Worm (Caenorhabditis elegans) whole organism, L4 larva: ENCODE data around the gene F49E10.4.
A peak's percentile ranks its signal among the peaks of the same experiment; 100 is the strongest.

Experiments
- F10B5.3 ChIP-seq: sonication (generic microtip); optimal IDR thresholded peaks from 2 replicates; lab custom pipeline; 2016; ENCODE audit warnings: mild to moderate bottlenecking, missing genetic modification characterization, missing compliant biosample characterization
- F26F4.8 ChIP-seq: fragments of 200-800 bp; sonication (Bioruptor generic); conservative IDR thresholded peaks from 2 replicates; pipeline ENCODE4 v1.3.6; 2022; ENCODE audit warnings: missing genetic modification characterization, missing compliant biosample characterization
- F37D6.2 ChIP-seq: sonication (generic microtip); optimal IDR thresholded peaks from 2 replicates; lab custom pipeline; 2016; ENCODE audit warnings: mild to moderate bottlenecking, missing genetic modification characterization, missing compliant biosample characterization
- F44E2.7 ChIP-seq: fragments of 200-800 bp; sonication (Bioruptor generic); IDR thresholded peaks from 2 replicates; pipeline ENCODE4 v2.1.2; 2022; ENCODE audit warnings: missing genetic modification characterization, missing compliant biosample characterization
- T20F7.1 ChIP-seq: fragments of 200-800 bp; sonication (Bioruptor generic); optimal IDR thresholded peaks from 2 replicates; lab custom pipeline; 2018; ENCODE audit warnings: mild to moderate bottlenecking, missing genetic modification characterization, missing compliant biosample characterization
- Y5F2A.4 ChIP-seq: fragments of 200-800 bp; sonication (Bioruptor generic); optimal IDR thresholded peaks from 2 replicates; lab custom pipeline; 2018; ENCODE audit warnings: mild to moderate bottlenecking, missing genetic modification characterization, missing compliant biosample characterization
- ZK337.2 ChIP-seq: fragments of 200-800 bp; sonication (Bioruptor generic); IDR thresholded peaks from 2 replicates; pipeline ENCODE4 v1.3.6; 2022; ENCODE audit warnings: missing genetic modification reagents, missing genetic modification characterization, missing compliant biosample characterization
- aha-1 ChIP-seq: fragments of 150-350 bp; peaks from one replicate; lab custom pipeline; 2014; ENCODE audit warnings: missing biosample characterization, missing genetic modification characterization
- aly-2 ChIP-seq: sonication (generic microtip); optimal IDR thresholded peaks from 2 replicates; lab custom pipeline; 2018; ENCODE audit warnings: missing biosample characterization, missing genetic modification characterization
- ceh-62 ChIP-seq: sonication (generic microtip); optimal IDR thresholded peaks from 2 replicates; lab custom pipeline; 2017; ENCODE audit warnings: missing biosample characterization, missing genetic modification characterization
- ceh-82 ChIP-seq: sonication (generic microtip); optimal IDR thresholded peaks from 2 replicates; lab custom pipeline; 2017; ENCODE audit warnings: missing biosample characterization, missing genetic modification characterization
- ces-1 ChIP-seq: fragments of 150-350 bp; sonication (generic microtip); optimal IDR thresholded peaks from 4 replicates; lab custom pipeline; 2014; ENCODE audit warnings: missing biosample characterization, missing genetic modification reagents, missing genetic modification characterization
- daf-12 ChIP-seq: fragments of 150-350 bp; optimal IDR thresholded peaks from 2 replicates; lab custom pipeline; 2014; ENCODE audit warnings: missing biosample characterization, missing genetic modification reagents, missing genetic modification characterization
- daf-16 ChIP-seq, 3 experiments: sonication (generic microtip); optimal IDR thresholded peaks; 2 replicates each; lab custom pipeline; 2016 to 2017; ENCODE audit warnings: missing genetic modification characterization in 3 of 3, missing genetic modification reagents in 3 of 3, mild to moderate bottlenecking in 2 of 3, missing compliant biosample characterization in 2 of 3, missing biosample characterization in 1 of 3, moderate library complexity in 1 of 3
- dpl-1 ChIP-seq: fragments of 150-350 bp; optimal IDR thresholded peaks from 2 replicates; lab custom pipeline; 2014; ENCODE audit warnings: missing biosample characterization, missing genetic modification reagents, missing genetic modification characterization
- duxl-1 ChIP-seq: sonication (generic microtip); optimal IDR thresholded peaks from 2 replicates; lab custom pipeline; 2016; ENCODE audit warnings: mild to moderate bottlenecking, missing genetic modification characterization, moderate library complexity, missing compliant biosample characterization; ENCODE audit not compliant: poor library complexity
- fkh-10 ChIP-seq: fragments of 150-350 bp; optimal IDR thresholded peaks from 2 replicates; lab custom pipeline; 2014; ENCODE audit warnings: missing biosample characterization, missing genetic modification reagents, missing genetic modification characterization
- fos-1 ChIP-seq: fragments of 150-350 bp; optimal IDR thresholded peaks from 2 replicates; lab custom pipeline; 2014; ENCODE audit warnings: missing biosample characterization, missing genetic modification characterization
- hlh-11 ChIP-seq: fragments of 200-800 bp; sonication (Bioruptor generic); optimal IDR thresholded peaks from 2 replicates; lab custom pipeline; 2018; ENCODE audit warnings: mild to moderate bottlenecking, missing genetic modification characterization, missing compliant biosample characterization
- jun-1 ChIP-seq: fragments of 150-350 bp; optimal IDR thresholded peaks from 2 replicates; lab custom pipeline; 2014; ENCODE audit warnings: missing biosample characterization, missing genetic modification reagents, missing genetic modification characterization
- lim-7 ChIP-seq: fragments of 200-800 bp; sonication (Bioruptor generic); IDR thresholded peaks from 2 replicates; pipeline ENCODE4 v1.3.6; 2022; ENCODE audit warnings: missing genetic modification characterization, missing compliant biosample characterization
- lin-1 ChIP-seq: fragments of 200-800 bp; sonication (Bioruptor generic); IDR thresholded peaks from 2 replicates; pipeline ENCODE4 v1.3.6; 2022; ENCODE audit warnings: missing genetic modification reagents, missing genetic modification characterization, missing compliant biosample characterization
- lin-29 ChIP-seq: fragments of 200-800 bp; sonication (Bioruptor generic); IDR thresholded peaks from 2 replicates; pipeline ENCODE4 v1.3.6; 2022; ENCODE audit warnings: missing genetic modification reagents, missing genetic modification characterization, missing compliant biosample characterization
- lir-3 ChIP-seq: sonication (generic microtip); optimal IDR thresholded peaks from 2 replicates; lab custom pipeline; 2016; ENCODE audit warnings: mild to moderate bottlenecking, missing genetic modification characterization, missing compliant biosample characterization
- madf-5 ChIP-seq, 2 experiments: fragments of 200-800 bp; sonication (Bioruptor generic); IDR thresholded peaks; 2 replicates each; pipeline ENCODE4 v1.3.6; 2022; ENCODE audit warnings: missing compliant biosample characterization in 2 of 2, missing genetic modification characterization in 2 of 2
- mes-2 ChIP-seq: sonication (generic microtip); optimal IDR thresholded peaks from 2 replicates; lab custom pipeline; 2016; ENCODE audit warnings: missing genotype, mild to moderate bottlenecking, missing genetic modification characterization, missing compliant biosample characterization; ENCODE audit not compliant: poor library complexity, severe bottlenecking
- nhr-111 ChIP-seq: fragments of 200-800 bp; sonication (Bioruptor generic); optimal IDR thresholded peaks from 2 replicates; lab custom pipeline; 2018; ENCODE audit warnings: mild to moderate bottlenecking, missing genetic modification characterization, missing compliant biosample characterization
- nhr-41 ChIP-seq: fragments of 200-800 bp; sonication (Bioruptor generic); IDR thresholded peaks from 2 replicates; pipeline ENCODE4 v1.3.6; 2022; ENCODE audit warnings: missing genetic modification reagents, missing genetic modification characterization, missing compliant biosample characterization
- nhr-42 ChIP-seq: fragments of 200-800 bp; sonication (Bioruptor generic); IDR thresholded peaks from 2 replicates; pipeline ENCODE4 v1.3.6; 2022; ENCODE audit warnings: missing genetic modification characterization, missing compliant biosample characterization
- saeg-2 ChIP-seq: fragments of 200-800 bp; sonication (Bioruptor generic); IDR thresholded peaks from 2 replicates; pipeline ENCODE4 v1.3.6; 2022; ENCODE audit warnings: missing genetic modification reagents, missing genetic modification characterization, missing compliant biosample characterization
- sdz-12 ChIP-seq: fragments of 200-800 bp; sonication (Bioruptor generic); optimal IDR thresholded peaks from 2 replicates; lab custom pipeline; 2018; ENCODE audit warnings: mild to moderate bottlenecking, missing genetic modification characterization, missing compliant biosample characterization
- set-16 ChIP-seq: fragments of 200-800 bp; sonication (Bioruptor generic); IDR thresholded peaks from 2 replicates; pipeline ENCODE4 v1.3.6; 2022; ENCODE audit warnings: missing genetic modification reagents, missing genetic modification characterization, missing compliant biosample characterization
- skn-1 ChIP-seq: fragments of 150-350 bp; optimal IDR thresholded peaks from 2 replicates; lab custom pipeline; 2014; ENCODE audit warnings: missing biosample characterization, missing genetic modification characterization
- spr-3 ChIP-seq: fragments of 200-800 bp; sonication (Bioruptor generic); optimal IDR thresholded peaks from 2 replicates; lab custom pipeline; 2018; ENCODE audit warnings: mild to moderate bottlenecking, missing genetic modification characterization, missing compliant biosample characterization
- unc-130 ChIP-seq: sonication (generic microtip); optimal IDR thresholded peaks from 2 replicates; lab custom pipeline; 2016; ENCODE audit warnings: missing genetic modification reagents, missing genetic modification characterization, missing compliant biosample characterization
- unc-39 ChIP-seq: sonication (generic microtip); optimal IDR thresholded peaks from 2 replicates; lab custom pipeline; 2017; ENCODE audit warnings: missing biosample characterization, missing genetic modification characterization
- unc-62 ChIP-seq, 3 experiments: fragments of 150-350 bp in 1 of 3; sonication (generic microtip); optimal IDR thresholded peaks in 2 of 3; peaks in 1 of 3; 1 replicate in 1 of 3; 2 replicates in 2 of 3; lab custom pipeline; 2014 to 2017; ENCODE audit warnings: missing biosample characterization in 3 of 3, missing genetic modification characterization in 3 of 3, missing genetic modification reagents in 3 of 3, missing genotype in 1 of 3
- vab-7 ChIP-seq: fragments of 200-800 bp; sonication (Bioruptor generic); IDR thresholded peaks from 2 replicates; pipeline ENCODE4 v1.3.6; 2022; ENCODE audit warnings: missing genetic modification reagents, missing genetic modification characterization, missing compliant biosample characterization
- zag-1 ChIP-seq: fragments of 150-350 bp; optimal IDR thresholded peaks from 2 replicates; lab custom pipeline; 2014; ENCODE audit warnings: missing biosample characterization, missing genetic modification characterization
- ztf-11 ChIP-seq: fragments of 150-350 bp; optimal IDR thresholded peaks from 2 replicates; lab custom pipeline; 2014; ENCODE audit warnings: missing biosample characterization, missing genetic modification characterization

Gene F49E10.4

ce11 chrX:5862408-5862807 lies 13.3 kb upstream of the F49E10.4 start, which contains the start of gene ctbp-1:
TSS of gene ctbp-1 (plus strand) at chrX:5862708.
- no peak for TF ChIP-seq Y5F2A.4 (GFP tag; lab: Kevin White, UChicago)
- no peak for TF ChIP-seq F37D6.2 (tag; lab: Kevin White, UChicago)
- no peak for TF ChIP-seq lim-7 (GFP tag; lab: Robert Waterston, UW)
- no peak for TF ChIP-seq lin-1
- TF ChIP-seq, all 104 proteins: peak for 0

DNA sequence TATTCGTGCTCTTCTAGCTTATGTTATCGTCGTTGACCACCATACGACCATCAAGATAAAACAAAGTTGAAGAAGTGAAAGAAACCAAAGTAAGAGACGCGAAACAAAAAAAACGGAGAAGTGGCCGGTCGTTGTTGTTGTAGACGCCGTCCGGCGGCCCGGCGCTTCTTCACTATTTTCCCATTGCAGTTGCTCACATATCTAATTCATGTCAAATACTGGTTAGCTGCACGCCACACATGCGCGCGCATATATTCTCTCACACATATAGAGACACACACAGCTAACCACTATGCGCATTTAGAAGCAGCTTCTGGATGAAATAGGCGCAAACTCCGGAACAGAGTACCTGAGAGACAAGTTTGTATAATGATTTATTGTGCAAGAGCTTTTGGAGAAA lies 7.6 kb upstream of the F49E10.4 start:
- TF ChIP-seq F44E2.7 (GFP tag; lab: Robert Waterston, UW), result no peak
- no peak for TF ChIP-seq dpl-1
- peak; percentile 40 for TF ChIP-seq aha-1 (tag; lab: Kevin White, UChicago)
- TF ChIP-seq vab-7 (GFP tag; lab: Robert Waterston, UW), result 0 out of 2 replicates have a peak, but pooled peaks have one; percentile 8
- peak; percentile 13 for TF ChIP-seq mes-2 (tag; lab: Kevin White, UChicago)
- no peak for TF ChIP-seq unc-39 (tag; lab: Kevin White, UChicago)
- peak in 1 of 2 experiments; percentile 93 for TF ChIP-seq unc-62 (GFP tag; optimal IDR thresholded peaks at IDR 0.05 in 1 of 2; lab: Kevin White, UChicago)
- no peak for TF ChIP-seq unc-62 (tag; optimal IDR thresholded peaks at IDR 0.05; lab: Kevin White, UChicago)

DNA sequence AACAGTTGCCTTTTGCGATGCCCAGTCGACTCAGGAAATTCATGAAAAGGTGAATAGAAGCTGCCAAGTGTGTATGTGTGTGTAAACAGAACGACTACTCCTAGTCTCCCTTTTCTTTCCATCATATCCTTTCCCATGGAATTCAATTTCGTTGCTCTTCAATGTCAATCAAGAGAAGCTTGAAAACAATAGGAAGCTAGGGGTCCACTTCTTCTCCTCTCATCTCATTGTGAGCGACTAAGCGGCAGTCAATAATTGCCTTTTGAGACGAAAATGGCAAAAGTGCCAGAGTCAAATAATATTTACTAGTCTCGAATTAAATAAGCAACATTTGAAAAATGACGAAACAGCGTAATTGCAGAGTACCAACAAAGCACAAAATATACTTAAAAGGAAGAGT lies 6.1 kb upstream of the F49E10.4 start:
- no peak for TF ChIP-seq ceh-82 (tag; lab: Kevin White, UChicago)
- TF ChIP-seq jun-1 (tag; lab: Kevin White, UChicago), result no peak
- no peak for TF ChIP-seq nhr-42 (GFP tag; lab: Robert Waterston, UW)
- TF ChIP-seq nhr-41 (GFP tag; lab: Robert Waterston, UW), result no peak

DNA sequence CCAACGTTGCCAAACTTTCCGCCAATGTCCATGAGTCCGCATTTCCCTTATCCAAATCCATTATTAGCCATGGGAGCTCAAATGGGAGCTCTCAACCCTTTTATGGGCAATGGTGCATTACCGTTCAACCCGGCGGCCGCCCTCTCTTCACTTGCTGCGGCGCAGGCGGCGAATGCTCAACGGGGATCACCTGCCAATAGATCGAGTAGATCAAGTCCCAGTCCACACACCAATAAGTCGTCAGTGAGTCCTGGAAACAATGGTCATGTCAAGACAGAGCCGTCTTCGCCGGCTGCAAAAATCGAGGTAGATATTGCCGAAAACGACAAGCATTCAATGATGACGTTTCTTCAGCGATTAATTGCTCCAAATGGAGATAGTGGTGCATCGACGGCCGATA lies 3.5 kb upstream of the F49E10.4 start:
- TF ChIP-seq jun-1 (tag; lab: Kevin White, UChicago), result no peak
- no peak for TF ChIP-seq ZK337.2 (GFP tag; lab: Robert Waterston, UW)
- TF ChIP-seq unc-130 (GFP tag; lab: Kevin White, UChicago), result no peak
- no peak for TF ChIP-seq F26F4.8 (GFP tag; lab: Robert Waterston, UW)
- no peak for TF ChIP-seq fos-1
- no peak for TF ChIP-seq ceh-82 (tag; lab: Kevin White, UChicago)
- no peak for TF ChIP-seq daf-16 (GFP tag; optimal IDR thresholded peaks at IDR 0.05; lab: Kevin White, UChicago)
- TF ChIP-seq daf-16 (tag; optimal IDR thresholded peaks at IDR 0.05; lab: Kevin White, UChicago), result no peak
- peak; percentile 26; the same call in 1 of the 2 replicates for TF ChIP-seq set-16 (GFP tag; lab: Robert Waterston, UW)
- TF ChIP-seq, all 104 proteins: peak for 1

DNA sequence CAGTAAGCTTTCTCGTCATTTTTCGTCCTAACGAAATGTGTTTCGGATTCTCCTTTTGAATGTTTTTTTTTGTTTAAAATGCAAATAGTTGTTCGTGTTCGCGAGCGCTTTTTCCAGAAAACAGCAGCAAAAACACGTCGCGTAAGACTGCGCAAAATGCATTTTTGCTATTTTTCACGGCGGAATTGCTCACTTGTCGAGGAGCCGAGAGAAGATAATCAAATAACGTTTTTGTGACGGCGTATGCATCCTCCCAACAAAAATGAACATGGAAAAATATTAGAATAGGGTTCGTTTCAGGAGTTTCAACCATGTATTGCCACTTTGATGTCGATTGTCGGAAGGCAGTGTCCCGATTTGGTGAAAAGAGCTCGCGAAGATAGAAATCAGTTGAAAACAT lies 1.4 kb downstream of the F49E10.4 start:
- TF ChIP-seq hlh-11 (tag; lab: Kevin White, UChicago) (no peak), ces-1 (GFP tag; lab: Kevin White, UChicago) (peak; percentile 74)

DNA sequence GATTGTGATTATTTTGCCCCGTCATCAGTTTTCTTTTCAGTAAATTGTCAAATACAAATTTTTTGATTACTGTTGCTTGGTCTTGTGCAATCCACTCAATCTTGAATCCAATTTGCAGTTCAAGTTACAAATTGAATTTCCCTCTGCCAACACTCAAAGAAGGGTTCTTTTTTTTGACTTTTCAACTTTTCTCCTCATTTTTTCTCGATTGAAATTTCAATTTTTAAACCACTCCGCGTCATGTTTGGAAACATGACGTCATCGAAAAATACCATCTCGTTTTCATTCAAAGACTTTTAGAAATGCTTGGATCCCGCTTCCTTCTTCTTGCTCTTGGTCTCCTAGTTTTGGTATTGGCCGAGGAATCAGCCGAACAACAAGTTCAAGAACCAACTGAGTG lies 9.9 kb downstream of the F49E10.4 start, which contains the start of gene flp-7:
Gene flp-7 (plus strand): TSS at position 301 of the 400 bp plus-strand sequence.
- TF ChIP-seq sdz-12 (GFP tag; lab: Kevin White, UChicago) (no peak), aly-2 (tag; lab: Kevin White, UChicago) (no peak), ceh-82 (tag; lab: Kevin White, UChicago) (no peak), ceh-62 (no peak), ztf-11 (no peak), nhr-111 (GFP tag; lab: Kevin White, UChicago) (no peak), ces-1 (GFP tag; lab: Kevin White, UChicago) (peak; percentile 30)

DNA sequence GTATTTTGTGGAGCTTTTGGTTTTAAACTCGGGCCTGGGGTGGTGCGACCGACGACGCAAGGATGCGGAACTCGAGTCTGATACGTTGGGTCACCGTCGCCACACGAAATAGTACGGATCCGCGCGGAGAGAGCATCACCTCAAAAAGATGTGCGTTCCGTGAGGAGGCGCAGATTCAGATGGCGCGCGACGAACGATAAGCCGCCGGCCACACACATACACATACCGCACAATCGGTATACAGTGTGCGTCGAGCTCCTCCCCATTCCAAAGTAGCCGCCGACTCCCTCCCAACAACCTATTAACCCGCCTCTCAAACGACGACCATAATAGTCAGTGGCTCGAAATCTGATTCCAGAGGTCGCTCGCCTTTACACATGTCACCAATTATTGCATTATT lies 14.4 kb downstream of the F49E10.4 start, which contains the start of gene F49E10.2:
Gene F49E10.2 (plus strand): TSS at position 301 of the 400 bp plus-strand sequence.
- TF ChIP-seq T20F7.1 (GFP tag; lab: Kevin White, UChicago), result no peak
- no peak for TF ChIP-seq lin-29 (GFP tag; lab: Robert Waterston, UW)
- no peak for TF ChIP-seq lir-3
- no peak for TF ChIP-seq madf-5 (GFP tag; IDR thresholded peaks at IDR 0.05; lab: Robert Waterston, UW)
- no peak for TF ChIP-seq skn-1 (tag; lab: Kevin White, UChicago)
- no peak for TF ChIP-seq fkh-10 (GFP tag; lab: Kevin White, UChicago)
- no peak for TF ChIP-seq duxl-1 (tag; lab: Kevin White, UChicago)
- TF ChIP-seq F10B5.3 (tag; lab: Kevin White, UChicago), result no peak
- TF ChIP-seq ceh-62, result no peak
- TF ChIP-seq zag-1 (tag; lab: Kevin White, UChicago), result no peak
- no peak for TF ChIP-seq saeg-2 (GFP tag; lab: Robert Waterston, UW)
- TF ChIP-seq daf-12, result no peak
- no peak for TF ChIP-seq spr-3 (GFP tag; lab: Kevin White, UChicago)
